1 fruit fly cellular context compared by ENCODE assay signal in genomic region chr2L:7512860-7513259, dm6.
TF ChIP-seq lines count a peak whose summit lies in the region.

No protein-coding gene starts in this region.

TF ChIP-seq in whole organism, embryonic, 481 proteins besides CTCF, POLR2A, EP300 and RAD21 (continued from another document):
- peak; percentile 81 for TF ChIP-seq gem (tag; optimal IDR thresholded peaks at IDR 0.05; lab: Kevin White, UChicago)
- no peak for TF ChIP-seq D (optimal IDR thresholded peaks at IDR 0.05; lab: Kevin White, UChicago)
- TF ChIP-seq D (GFP tag; optimal IDR thresholded peaks at IDR 0.05; lab: Kevin White, UChicago): peak; percentile 77
- peak; percentile 51; the same call in 1 of the 3 replicates for TF ChIP-seq CG11093 (GFP tag; IDR thresholded peaks at IDR 0.05; lab: Robert Waterston, UW)
- peak; percentile 17 for TF ChIP-seq CG8281 (tag; optimal IDR thresholded peaks at IDR 0.05; lab: Kevin White, UChicago)
- peak; percentile 34 for TF ChIP-seq CG4282 (GFP tag; optimal IDR thresholded peaks at IDR 0.05; lab: Kevin White, UChicago)
- no peak for TF ChIP-seq hth (optimal IDR thresholded peaks at IDR 0.05; lab: Kevin White, UChicago)
- peak; percentile 71 for TF ChIP-seq her (GFP tag; optimal IDR thresholded peaks at IDR 0.05; lab: Kevin White, UChicago)
- peak; percentile 58 for TF ChIP-seq kni (GFP tag; optimal IDR thresholded peaks at IDR 0.05; lab: Kevin White, UChicago)
- TF ChIP-seq ttk (GFP tag; IDR thresholded peaks at IDR 0.05; lab: Robert Waterston, UW): peak; percentile 74
- TF ChIP-seq chn (GFP tag; optimal IDR thresholded peaks at IDR 0.05; lab: Kevin White, UChicago): peak; percentile 64
- TF ChIP-seq GATAe (GFP tag; conservative IDR thresholded peaks at IDR 0.05; lab: Robert Waterston, UW): no peak
- peak; percentile 60; the same call in 1 of the 3 replicates for TF ChIP-seq CG6175 (GFP tag; IDR thresholded peaks at IDR 0.05; lab: Robert Waterston, UW)
- peak; percentile 57 for TF ChIP-seq unpg (GFP tag; optimal IDR thresholded peaks at IDR 0.05; lab: Kevin White, UChicago)
- no peak for TF ChIP-seq cad (GFP tag; optimal IDR thresholded peaks at IDR 0.05; lab: Kevin White, UChicago)
- TF ChIP-seq CG33213 (GFP tag; optimal IDR thresholded peaks at IDR 0.05; lab: Kevin White, UChicago): peak; percentile 21
- no peak for TF ChIP-seq cg (GFP tag; optimal IDR thresholded peaks at IDR 0.05; lab: Kevin White, UChicago)
